Worm (Caenorhabditis elegans): Measurements from ENCODE around the gene C09B8.4.
A peak's percentile ranks its signal among the peaks of the same experiment; 100 is the strongest.

The C09B8.4 gene

DNA sequence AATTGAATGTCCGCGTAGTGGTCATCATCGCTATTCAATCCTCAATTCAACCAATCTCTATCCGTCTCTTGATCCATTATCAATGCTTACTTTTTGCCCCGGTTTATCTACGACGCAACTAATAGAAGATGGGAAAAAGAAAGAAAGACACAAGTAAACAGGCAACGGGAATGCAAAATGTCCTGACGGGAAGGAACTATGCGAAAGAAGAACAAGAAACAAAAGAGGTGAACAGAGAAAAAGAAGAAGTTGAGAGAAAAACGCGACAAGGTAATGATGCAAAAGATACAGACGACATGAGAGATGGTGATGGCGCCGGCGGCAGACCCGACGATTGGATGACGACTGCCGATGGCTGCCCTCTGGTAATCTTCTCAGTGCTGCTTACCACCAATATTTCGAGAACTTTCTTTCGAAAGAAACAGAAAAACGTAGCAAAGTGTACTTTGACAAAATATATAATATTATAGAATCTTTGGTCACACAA is 22.3 kb upstream of the C09B8.4 start (continued):
- TF ChIP-seq grh-1 (GFP tag; IDR thresholded peaks at IDR 0.05) = peak; percentile 53; the same call in 1 of the 2 replicates
- no peak for TF ChIP-seq aha-1 (tag; optimal IDR thresholded peaks at IDR 0.05)
- peak; percentile 45 to 89 (median 70) for TF ChIP-seq elt-3 (tag; optimal IDR thresholded peaks at IDR 0.05)
- peak; percentile 82 for TF ChIP-seq nhr-90 (tag; optimal IDR thresholded peaks at IDR 0.05; ENCODE audit: poor library complexity)
- TF ChIP-seq unc-30 (tag; optimal IDR thresholded peaks at IDR 0.05) = no peak
- TF ChIP-seq ama-1 (optimal IDR thresholded peaks at IDR 0.05) = no peak
- TF ChIP-seq sox-4 (tag; optimal IDR thresholded peaks at IDR 0.05) = no peak
- TF ChIP-seq unc-130 (tag; optimal IDR thresholded peaks at IDR 0.05) = peak; percentile 85
- TF ChIP-seq tbx-2 (tag; optimal IDR thresholded peaks at IDR 0.05) = peak; percentile 82
- TF ChIP-seq nhr-47 (tag; optimal IDR thresholded peaks at IDR 0.05) = peak; percentile 60
- TF ChIP-seq mep-1 (tag; optimal IDR thresholded peaks at IDR 0.05) = peak; percentile 86
- no peak for TF ChIP-seq hlh-17 (GFP tag; optimal IDR thresholded peaks at IDR 0.05; ENCODE audit: borderline replicate concordance)
- peak; percentile 15 for TF ChIP-seq pag-3 (tag; optimal IDR thresholded peaks at IDR 0.05; ENCODE audit: borderline replicate concordance, insufficient read depth)
- no peak for TF ChIP-seq nhr-84 (tag; optimal IDR thresholded peaks at IDR 0.05)
- TF ChIP-seq unc-62 (GFP tag; optimal IDR thresholded peaks at IDR 0.05) = no peak

DNA sequence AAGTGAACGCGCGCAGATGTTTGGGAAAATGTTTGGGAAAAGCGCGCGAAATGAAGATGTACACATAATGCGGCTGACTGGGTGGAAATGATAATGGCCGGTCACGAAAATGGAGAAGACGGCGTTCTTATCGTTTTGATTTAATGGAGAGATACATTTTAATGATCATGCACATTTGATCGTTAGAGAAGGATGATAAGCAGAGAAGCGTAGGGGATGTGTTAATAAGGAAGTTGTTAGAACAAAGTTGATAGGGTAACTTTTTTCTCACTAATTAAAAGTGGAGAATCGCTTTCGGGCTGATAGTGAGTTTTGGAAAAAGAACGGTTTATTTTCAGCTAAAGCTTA is 21.3 kb upstream of the C09B8.4 start:
- TF ChIP-seq blmp-1 (tag; optimal IDR thresholded peaks at IDR 0.05) (peak; percentile 5), elt-2 (tag; optimal IDR thresholded peaks at IDR 0.05) (peak; percentile 27), nhr-47 (tag; optimal IDR thresholded peaks at IDR 0.05) (no peak), ceh-88 (GFP tag; IDR thresholded peaks at IDR 0.05) (no peak)

DNA sequence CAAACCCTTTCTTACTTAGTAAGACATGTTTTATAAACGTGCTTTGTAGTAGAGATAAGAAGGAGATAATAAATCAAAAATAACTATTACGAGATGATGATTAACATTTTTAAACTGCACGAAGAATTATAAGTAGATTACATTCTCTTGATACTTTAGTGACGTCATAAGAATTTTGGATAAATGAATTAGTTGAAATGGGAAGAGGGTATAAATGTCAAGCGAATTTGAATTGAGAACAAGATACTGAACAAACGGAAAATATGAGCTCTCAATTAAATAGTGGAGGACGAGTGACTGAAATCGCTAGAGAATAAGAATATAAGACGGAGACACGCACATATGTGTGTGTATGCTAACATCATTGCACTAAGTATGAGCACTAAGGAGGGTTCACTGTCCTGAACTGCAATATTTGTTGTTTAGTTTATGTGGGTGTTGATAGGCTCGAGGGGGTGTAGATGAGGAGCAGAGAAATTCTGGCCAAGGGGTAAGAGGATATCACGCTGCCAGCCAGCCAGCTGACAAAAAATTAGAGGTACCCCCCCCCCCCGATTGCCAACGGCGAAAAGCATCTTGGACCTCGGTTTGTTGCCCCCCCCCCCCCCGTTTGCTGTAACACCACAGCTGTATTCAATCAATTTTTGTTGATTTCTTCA is 20.8 kb upstream of the C09B8.4 start:
- no peak for TF ChIP-seq lsy-2 (tag; optimal IDR thresholded peaks at IDR 0.05)
- peak; percentile 55 for TF ChIP-seq dsc-1 (tag; optimal IDR thresholded peaks at IDR 0.05)
- no peak for TF ChIP-seq tbx-2 (tag; optimal IDR thresholded peaks at IDR 0.05)
- no peak for TF ChIP-seq nhr-84 (tag; optimal IDR thresholded peaks at IDR 0.05)
- no peak for TF ChIP-seq efl-3 (GFP tag; optimal IDR thresholded peaks at IDR 0.05)
- peak in 2 of 6 experiments; percentile 16 to 51 for TF ChIP-seq elt-3 (tag; optimal IDR thresholded peaks at IDR 0.05)
- TF ChIP-seq rnt-1 (tag; optimal IDR thresholded peaks at IDR 0.05) = peak; percentile 35
- TF ChIP-seq nhr-85 (tag) = peak; percentile 51
- no peak for TF ChIP-seq lin-39 (tag; optimal IDR thresholded peaks at IDR 0.05)
- TF ChIP-seq snpc-4 (tag; optimal IDR thresholded peaks at IDR 0.05) = no peak
- TF ChIP-seq nhr-20 (tag; optimal IDR thresholded peaks at IDR 0.05) = peak; percentile 31
- TF ChIP-seq nhr-90 (tag; optimal IDR thresholded peaks at IDR 0.05; ENCODE audit: poor library complexity) = peak; percentile 11
- no peak for TF ChIP-seq skn-1 (tag; optimal IDR thresholded peaks at IDR 0.05)
- TF ChIP-seq nhr-71 (tag; optimal IDR thresholded peaks at IDR 0.05) = peak; percentile 36
- peak; percentile 9 for TF ChIP-seq zag-1 (tag; optimal IDR thresholded peaks at IDR 0.05)
- peak; percentile 11 for TF ChIP-seq fkh-4 (tag; optimal IDR thresholded peaks at IDR 0.05; ENCODE audit: borderline replicate concordance)
- TF ChIP-seq ceh-8 (GFP tag; optimal IDR thresholded peaks at IDR 0.05) = no peak
- no peak for TF ChIP-seq jun-1 (tag; optimal IDR thresholded peaks at IDR 0.05)
- TF ChIP-seq lin-14 (GFP tag; optimal IDR thresholded peaks at IDR 0.05) = peak; percentile 68
- TF ChIP-seq tlp-1 (tag; optimal IDR thresholded peaks at IDR 0.05) = no peak
- peak; percentile 10 for TF ChIP-seq nhr-47 (tag; optimal IDR thresholded peaks at IDR 0.05)
- no peak for TF ChIP-seq mef-2 (tag; optimal IDR thresholded peaks at IDR 0.05)
- no peak; the same call in 1 of the 2 replicates for TF ChIP-seq nhr-19 (GFP tag; conservative IDR thresholded peaks at IDR 0.05)
- no peak for TF ChIP-seq nhr-11 (tag; optimal IDR thresholded peaks at IDR 0.05)

DNA sequence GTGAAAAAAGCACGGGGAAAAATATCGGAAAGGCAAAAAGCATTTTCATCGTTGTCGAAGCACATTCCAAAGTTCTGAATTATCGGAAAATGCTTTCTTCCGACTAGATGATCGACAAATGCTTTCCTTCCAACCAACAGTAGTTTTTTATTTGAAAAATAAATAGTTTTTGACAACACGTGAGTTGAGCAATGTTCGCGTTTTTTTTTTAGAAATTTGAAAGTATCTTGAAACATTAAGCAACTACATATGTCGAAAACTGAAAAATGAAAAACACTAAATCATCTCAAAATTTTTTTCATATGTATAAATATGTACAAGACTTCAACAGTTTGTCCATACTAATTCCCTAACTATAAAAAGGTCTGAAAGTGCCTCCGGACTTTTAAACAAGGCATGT is 19.8 kb upstream of the C09B8.4 start, which contains the start of gene hsp-25:
hsp-25 (minus strand) TSS at position 101 of the 400 bp plus-strand sequence.
- TF ChIP-seq lsy-2 (tag; optimal IDR thresholded peaks at IDR 0.05) (no peak), lir-3 (tag; optimal IDR thresholded peaks at IDR 0.05; ENCODE audit: poor library complexity) (no peak), elt-3 (tag; optimal IDR thresholded peaks at IDR 0.05) (no peak), pag-3 (tag; optimal IDR thresholded peaks at IDR 0.05; ENCODE audit: borderline replicate concordance, insufficient read depth) (no peak), zip-4 (GFP tag; optimal IDR thresholded peaks at IDR 0.05) (no peak), snpc-4 (tag; optimal IDR thresholded peaks at IDR 0.05) (no peak), ama-1 (optimal IDR thresholded peaks at IDR 0.05) (no peak), nhr-84 (tag; optimal IDR thresholded peaks at IDR 0.05) (no peak), sptf-1 (tag; optimal IDR thresholded peaks at IDR 0.05) (no peak), unc-130 (tag; optimal IDR thresholded peaks at IDR 0.05) (no peak), zag-1 (tag; optimal IDR thresholded peaks at IDR 0.05) (no peak), lin-13 (GFP tag; optimal IDR thresholded peaks at IDR 0.05) (no peak), mep-1 (tag; optimal IDR thresholded peaks at IDR 0.05) (no peak), blmp-1 (tag; optimal IDR thresholded peaks at IDR 0.05) (no peak)
